Worm (Caenorhabditis elegans) whole organism, L4 larva: Measurements from ENCODE around the gene F14H3.6.

Experiments used
- ceh-28 ChIP-seq: fragments of 150-350 bp; optimal IDR thresholded peaks from 2 replicates; lab custom pipeline; 2014; ENCODE audit warnings: missing biosample characterization, missing genetic modification reagents, missing genetic modification characterization
- fkh-10 ChIP-seq: fragments of 150-350 bp; optimal IDR thresholded peaks from 2 replicates; lab custom pipeline; 2014; ENCODE audit warnings: missing biosample characterization, missing genetic modification reagents, missing genetic modification characterization
- lin-39 ChIP-seq: fragments of 150-350 bp; optimal IDR thresholded peaks from 2 replicates; lab custom pipeline; 2014; ENCODE audit warnings: missing biosample characterization, missing genetic modification reagents, missing genetic modification characterization
- mxl-3 ChIP-seq: fragments of 200-800 bp; sonication (Bioruptor generic); optimal IDR thresholded peaks from 2 replicates; lab custom pipeline; 2018; ENCODE audit warnings: mild to moderate bottlenecking, missing genetic modification characterization, missing compliant biosample characterization
- nhr-10 ChIP-seq: fragments of 150-350 bp; optimal IDR thresholded peaks from 2 replicates; lab custom pipeline; 2014; ENCODE audit warnings: missing biosample characterization, missing genetic modification characterization
- nhr-237 ChIP-seq: sonication (generic microtip); optimal IDR thresholded peaks from 2 replicates; lab custom pipeline; 2017; ENCODE audit warnings: missing biosample characterization, missing genetic modification characterization
- nhr-28 ChIP-seq: fragments of 150-350 bp; optimal IDR thresholded peaks from 2 replicates; lab custom pipeline; 2014; ENCODE audit warnings: missing biosample characterization, missing genetic modification characterization
- nhr-6 ChIP-seq: fragments of 150-350 bp; optimal IDR thresholded peaks from 2 replicates; lab custom pipeline; 2014; ENCODE audit warnings: missing biosample characterization, missing genetic modification characterization
- pha-4 ChIP-seq, 2 experiments: fragments of 150-350 bp in 1 of 2; fragments of 200-800 bp in 1 of 2; sonication (Bioruptor generic) in 1 of 2; IDR thresholded peaks in 1 of 2; optimal IDR thresholded peaks in 1 of 2; 2 replicates each; pipeline versions ENCODE4 v1.3.6 to Lab custom; 2014 to 2022; ENCODE audit warnings: missing genetic modification characterization in 2 of 2, missing genetic modification reagents in 2 of 2, missing biosample characterization in 1 of 2, missing compliant biosample characterization in 1 of 2
- pqm-1 ChIP-seq: sonication (generic microtip); optimal IDR thresholded peaks from 2 replicates; lab custom pipeline; 2017; ENCODE audit warnings: missing biosample characterization, missing genetic modification characterization
- unc-130 ChIP-seq: sonication (generic microtip); optimal IDR thresholded peaks from 2 replicates; lab custom pipeline; 2016; ENCODE audit warnings: missing genetic modification reagents, missing genetic modification characterization, missing compliant biosample characterization

DNA sequence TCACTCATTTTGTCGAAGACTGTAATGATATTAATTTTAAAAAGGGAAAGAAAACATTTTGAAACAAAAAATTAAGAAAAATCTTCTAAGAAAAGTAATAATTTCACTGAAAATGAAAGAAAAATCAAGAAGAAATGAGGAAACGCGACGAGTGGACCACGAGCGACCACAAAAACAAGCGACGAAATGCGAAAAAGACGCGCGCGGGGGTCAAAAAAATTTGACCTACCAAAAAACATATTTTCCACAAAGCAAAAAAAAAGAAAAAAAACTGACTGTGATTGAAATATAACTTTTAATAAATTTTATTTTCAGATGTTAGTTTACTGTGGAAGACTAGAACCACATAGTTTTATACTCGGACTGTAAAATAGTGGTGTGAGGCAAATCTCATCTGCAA, at the start of gene F14H3.6:
- TF ChIP-seq nhr-10 (tag; lab: Kevin White, UChicago) = no peak
- TF ChIP-seq pqm-1 = no peak
- no peak for TF ChIP-seq lin-39 (tag; lab: Kevin White, UChicago)
- no peak for TF ChIP-seq fkh-10
- no peak for TF ChIP-seq pha-4 (GFP tag; IDR thresholded peaks at IDR 0.05; lab: Robert Waterston, UW)
- TF ChIP-seq pha-4 (tag; optimal IDR thresholded peaks at IDR 0.05; lab: Kevin White, UChicago) = no peak
- no peak for TF ChIP-seq ceh-28 (tag; lab: Kevin White, UChicago)
- TF ChIP-seq unc-130 (GFP tag; lab: Kevin White, UChicago) = no peak
- no peak for TF ChIP-seq mxl-3 (GFP tag; lab: Kevin White, UChicago)
- no peak for TF ChIP-seq nhr-237 (tag; lab: Kevin White, UChicago)
- TF ChIP-seq nhr-6 = no peak
- TF ChIP-seq nhr-28 (tag; lab: Kevin White, UChicago) = no peak
